Worm (Caenorhabditis elegans) whole organism, late embryonic: ENCODE data around the gene F59A7.11.

ENCODE experiments used
- C38D4.7 ChIP-seq: fragments of 200-800 bp; sonication (Bioruptor generic); optimal IDR thresholded peaks from 2 replicates; lab custom pipeline; 2018; ENCODE audit warnings: mild to moderate bottlenecking, missing genetic modification characterization, moderate library complexity, missing compliant biosample characterization
- F13H6.1 ChIP-seq: sonication (generic microtip); optimal IDR thresholded peaks from 2 replicates; lab custom pipeline; 2016; ENCODE audit warnings: missing genetic modification characterization, missing compliant biosample characterization
- ahr-1 ChIP-seq: sonication (generic microtip); optimal IDR thresholded peaks from 2 replicates; lab custom pipeline; 2016; ENCODE audit warnings: missing genetic modification characterization, missing compliant biosample characterization
- ceh-14 ChIP-seq: sonication (generic microtip); optimal IDR thresholded peaks from 2 replicates; lab custom pipeline; 2016; ENCODE audit warnings: missing genotype, missing genetic modification characterization, missing compliant biosample characterization
- ceh-18 ChIP-seq: sonication (generic microtip); optimal IDR thresholded peaks from 2 replicates; lab custom pipeline; 2016; ENCODE audit warnings: missing genetic modification characterization, missing compliant biosample characterization
- ceh-19 ChIP-seq: fragments of 200-800 bp; sonication (Bioruptor generic); optimal IDR thresholded peaks from 2 replicates; lab custom pipeline; 2018; ENCODE audit warnings: mild to moderate bottlenecking, missing genetic modification characterization, missing compliant biosample characterization
- ceh-22 ChIP-seq: sonication (generic microtip); optimal IDR thresholded peaks from 2 replicates; lab custom pipeline; 2017; ENCODE audit warnings: missing biosample characterization, missing genetic modification characterization
- ceh-30 ChIP-seq: fragments of 150-350 bp; optimal IDR thresholded peaks from 2 replicates; lab custom pipeline; 2014; ENCODE audit warnings: missing biosample characterization, missing genetic modification characterization
- ceh-31 ChIP-seq: sonication (generic microtip); optimal IDR thresholded peaks from 2 replicates; lab custom pipeline; 2016; ENCODE audit warnings: missing genetic modification characterization, missing compliant biosample characterization
- ceh-34 ChIP-seq: sonication (generic microtip); optimal IDR thresholded peaks from 2 replicates; lab custom pipeline; 2016; ENCODE audit warnings: mild to moderate bottlenecking, missing genetic modification characterization, missing compliant biosample characterization
- ceh-45 ChIP-seq: fragments of 200-800 bp; sonication (Bioruptor generic); IDR thresholded peaks from 2 replicates; pipeline ENCODE4 v1.3.6; 2022; ENCODE audit warnings: missing genetic modification reagents, missing genetic modification characterization, missing compliant biosample characterization
- ceh-48 ChIP-seq: sonication (generic microtip); optimal IDR thresholded peaks from 2 replicates; lab custom pipeline; 2016; ENCODE audit warnings: missing genetic modification characterization, inconsistent platforms, missing compliant biosample characterization
- ceh-6 ChIP-seq: fragments of 200-800 bp; sonication (Bioruptor generic); optimal IDR thresholded peaks from 2 replicates; lab custom pipeline; 2018; ENCODE audit warnings: mild to moderate bottlenecking, missing genetic modification characterization, missing compliant biosample characterization
- dmd-4 ChIP-seq: sonication (generic microtip); optimal IDR thresholded peaks from 2 replicates; lab custom pipeline; 2016; ENCODE audit warnings: borderline replicate concordance, missing genetic modification characterization, missing compliant biosample characterization
- elt-4 ChIP-seq: sonication (generic microtip); optimal IDR thresholded peaks from 2 replicates; lab custom pipeline; 2016; ENCODE audit warnings: missing genetic modification characterization, missing compliant biosample characterization
- hlh-6 ChIP-seq: sonication (generic microtip); optimal IDR thresholded peaks from 2 replicates; lab custom pipeline; 2016; ENCODE audit warnings: missing genotype, missing genetic modification characterization, missing compliant biosample characterization
- hlh-8 ChIP-seq: sonication (generic microtip); optimal IDR thresholded peaks from 2 replicates; lab custom pipeline; 2016; ENCODE audit warnings: missing genotype, missing genetic modification characterization, missing compliant biosample characterization
- mec-3 ChIP-seq: sonication (generic microtip); optimal IDR thresholded peaks from 2 replicates; lab custom pipeline; 2016; ENCODE audit warnings: borderline replicate concordance, missing genetic modification characterization, missing compliant biosample characterization
- nfya-1 ChIP-seq: sonication (generic microtip); optimal IDR thresholded peaks from 2 replicates; lab custom pipeline; 2017; ENCODE audit warnings: missing genetic modification characterization, mild to moderate bottlenecking, missing compliant biosample characterization, antibody characterized with exemption, moderate library complexity
- nhr-11 ChIP-seq: fragments of 150-350 bp; optimal IDR thresholded peaks from 2 replicates; lab custom pipeline; 2014; ENCODE audit warnings: missing biosample characterization, missing genetic modification characterization
- nhr-232 ChIP-seq: sonication (generic microtip); optimal IDR thresholded peaks from 2 replicates; lab custom pipeline; 2016; ENCODE audit warnings: missing genetic modification characterization, missing compliant biosample characterization
- odd-2 ChIP-seq: sonication (generic microtip); optimal IDR thresholded peaks from 2 replicates; lab custom pipeline; 2017; ENCODE audit warnings: antibody characterized with exemption, mild to moderate bottlenecking, missing genetic modification characterization, missing compliant biosample characterization
- pag-3 ChIP-seq: sonication (generic microtip); optimal IDR thresholded peaks from 2 replicates; lab custom pipeline; 2016; ENCODE audit warnings: missing compliant biosample characterization, missing genetic modification characterization, borderline replicate concordance
- pat-9 ChIP-seq: fragments of 200-800 bp; sonication (Bioruptor generic); optimal IDR thresholded peaks from 2 replicates; lab custom pipeline; 2018; ENCODE audit warnings: mild to moderate bottlenecking, missing genetic modification characterization, moderate library complexity, missing compliant biosample characterization
- pax-1 ChIP-seq: fragments of 150-350 bp; optimal IDR thresholded peaks from 2 replicates; lab custom pipeline; 2014; ENCODE audit warnings: missing biosample characterization, missing genetic modification characterization
- pha-2 ChIP-seq: sonication (generic microtip); optimal IDR thresholded peaks from 2 replicates; lab custom pipeline; 2017; ENCODE audit warnings: mild to moderate bottlenecking, missing genetic modification characterization, missing compliant biosample characterization
- sdc-2 ChIP-seq: sonication (generic microtip); optimal IDR thresholded peaks from 2 replicates; lab custom pipeline; 2016; ENCODE audit warnings: missing genotype, missing genetic modification characterization, missing compliant biosample characterization
- sox-2 ChIP-seq: fragments of 200-800 bp; sonication (Bioruptor generic); IDR thresholded peaks from 2 replicates; pipeline ENCODE4 v1.3.6; 2022; ENCODE audit warnings: missing genetic modification reagents, missing genetic modification characterization, missing compliant biosample characterization
- sox-4 ChIP-seq: sonication (generic microtip); optimal IDR thresholded peaks from 2 replicates; lab custom pipeline; 2017; ENCODE audit warnings: mild to moderate bottlenecking, missing genetic modification characterization, inconsistent platforms, missing compliant biosample characterization
- syd-9 ChIP-seq: sonication (generic microtip); optimal IDR thresholded peaks from 2 replicates; lab custom pipeline; 2016; ENCODE audit warnings: mild to moderate bottlenecking, missing genetic modification characterization, moderate library complexity, missing compliant biosample characterization
- tbx-7 ChIP-seq: sonication (generic microtip); optimal IDR thresholded peaks from 2 replicates; lab custom pipeline; 2016; ENCODE audit warnings: missing genotype, missing genetic modification characterization, missing compliant biosample characterization
- ztf-16 ChIP-seq: sonication (generic microtip); optimal IDR thresholded peaks from 2 replicates; lab custom pipeline; 2017; ENCODE audit warnings: missing genetic modification characterization, missing compliant biosample characterization

Gene F59A7.11

ce11 chrV:2051507-2051906 is 37.8 kb upstream of the F59A7.11 start, which contains the start of gene Y40B10A.11:
TSS of gene Y40B10A.11 (minus strand) at chrV:2051607.
- no peak for TF ChIP-seq ztf-16

- TF ChIP-seq ceh-45 (GFP tag; lab: Robert Waterston, UW) = no peak
- TF ChIP-seq odd-2 = no peak
Measured at ce11 chrV:2050790-2051189, 37.1 kb upstream of the F59A7.11 start.

ce11 chrV:2050136-2050535 is 36.4 kb upstream of the F59A7.11 start, which contains the start of gene comt-4:
TSS of gene comt-4 (minus strand) at chrV:2050185.
- no peak for TF ChIP-seq pha-2 (tag; lab: Kevin White, UChicago)
- no peak for TF ChIP-seq nhr-232 (tag; lab: Kevin White, UChicago)
- no peak for TF ChIP-seq sox-4 (tag; lab: Kevin White, UChicago)
- TF ChIP-seq nfya-1 (tag; lab: Kevin White, UChicago) = no peak
- TF ChIP-seq ztf-16 = no peak
- no peak for TF ChIP-seq pax-1
- TF ChIP-seq dmd-4 (tag; lab: Kevin White, UChicago) = no peak
- TF ChIP-seq, all 69 proteins: peak for 0

- TF ChIP-seq ceh-34 (tag; lab: Kevin White, UChicago) (no peak), nhr-11 (tag; lab: Kevin White, UChicago) (no peak), ceh-19 (no peak), hlh-6 (no peak), pha-2 (tag; lab: Kevin White, UChicago) (no peak), ceh-6 (GFP tag; lab: Kevin White, UChicago) (no peak), ahr-1 (no peak), ceh-18 (no peak), ceh-30 (no peak), ceh-22 (tag; lab: Kevin White, UChicago) (no peak), pag-3 (no peak), F13H6.1 (no peak), sox-2 (GFP tag; lab: Robert Waterston, UW) (no peak)
Measured at ce11 chrV:2045956-2046355, 32.2 kb upstream of the F59A7.11 start, which contains the start of gene Y40B10A.5. TSS of gene Y40B10A.5 (minus strand) at chrV:2046056.

- TF ChIP-seq ceh-31 = no peak
Measured at ce11 chrV:2035545-2035944, 21.8 kb upstream of the F59A7.11 start, which contains the start of gene srab-23. TSS of gene srab-23 (minus strand) at chrV:2035645.

- TF ChIP-seq ceh-14 = no peak
Measured at ce11 chrV:2031454-2031853, 17.7 kb upstream of the F59A7.11 start, which contains the start of gene hil-6. TSS of gene hil-6 (minus strand) at chrV:2031554.

ce11 chrV:2030661-2031060 is 16.9 kb upstream of the F59A7.11 start:
- TF ChIP-seq sdc-2 (tag; lab: Kevin White, UChicago) (no peak), pax-1 (no peak), ceh-31 (no peak), ceh-22 (tag; lab: Kevin White, UChicago) (no peak), hlh-8 (tag; lab: Kevin White, UChicago) (no peak), tbx-7 (tag; lab: Kevin White, UChicago) (no peak), C38D4.7 (no peak), mec-3 (tag; lab: Kevin White, UChicago) (no peak), pat-9 (tag; lab: Kevin White, UChicago) (no peak), elt-4 (tag; lab: Kevin White, UChicago) (no peak), ceh-48 (tag; lab: Kevin White, UChicago) (no peak), syd-9 (tag; lab: Kevin White, UChicago) (no peak)
- TF ChIP-seq, all 69 proteins: peak for 0
